Worm (Caenorhabditis elegans): ENCODE data around the gene Y22D7AL.3.

Gene Y22D7AL.3

DNA sequence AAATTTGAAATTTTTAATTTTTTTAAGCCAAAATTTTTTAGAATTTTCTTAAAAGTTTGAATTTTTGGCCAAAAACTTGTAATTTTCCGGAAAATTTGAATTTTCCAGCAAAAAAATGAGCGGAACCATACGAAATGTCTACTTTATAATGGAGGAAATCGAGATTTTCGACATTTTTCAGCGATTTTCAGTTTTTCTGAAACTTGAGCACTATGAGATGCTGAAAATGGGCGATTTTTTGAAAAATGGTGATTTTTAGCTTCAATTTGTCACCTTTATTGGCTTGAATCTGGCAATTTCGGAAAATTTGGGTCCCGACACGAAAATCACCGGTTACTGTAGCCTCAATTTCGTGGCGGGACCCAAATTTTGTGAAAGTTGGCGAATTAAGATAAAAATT lies 14.7 kb upstream of the Y22D7AL.3 start, which contains the start of gene Y22D7AL.4:
Y22D7AL.4 (plus strand) TSS at position 109 of the 400 bp plus-strand sequence.
- TF ChIP-seq aly-2 (tag; optimal IDR thresholded peaks at IDR 0.05), result no peak
- no peak for TF ChIP-seq unc-55 (GFP tag; optimal IDR thresholded peaks at IDR 0.05)
- TF ChIP-seq blmp-1 (tag; optimal IDR thresholded peaks at IDR 0.05; ENCODE audit: insufficient read depth), result no peak
- no peak for TF ChIP-seq nhr-237 (tag; optimal IDR thresholded peaks at IDR 0.05)
- no peak for TF ChIP-seq ztf-4 (tag; optimal IDR thresholded peaks at IDR 0.05)
- no peak for TF ChIP-seq alr-1 (tag; optimal IDR thresholded peaks at IDR 0.05)
- no peak for TF ChIP-seq unc-62 (GFP tag; optimal IDR thresholded peaks at IDR 0.05)
- no peak for TF ChIP-seq lsy-2 (tag; optimal IDR thresholded peaks at IDR 0.05)
- TF ChIP-seq mdl-1 (tag; optimal IDR thresholded peaks at IDR 0.05), result no peak
- TF ChIP-seq gmeb-1 (tag; optimal IDR thresholded peaks at IDR 0.05), result no peak
- TF ChIP-seq ceh-16 (tag; optimal IDR thresholded peaks at IDR 0.05), result no peak
- TF ChIP-seq ZK546.5 (tag; optimal IDR thresholded peaks at IDR 0.05), result no peak
- no peak for TF ChIP-seq peb-1 (tag; optimal IDR thresholded peaks at IDR 0.05)
- TF ChIP-seq Y55F3AM.14 (GFP tag; optimal IDR thresholded peaks at IDR 0.05), result no peak
- TF ChIP-seq ztf-1 (GFP tag; conservative IDR thresholded peaks at IDR 0.05), result no peak
- no peak for TF ChIP-seq crh-2 (tag; optimal IDR thresholded peaks at IDR 0.05)
- no peak for TF ChIP-seq nhr-77 (tag; optimal IDR thresholded peaks at IDR 0.05)

DNA sequence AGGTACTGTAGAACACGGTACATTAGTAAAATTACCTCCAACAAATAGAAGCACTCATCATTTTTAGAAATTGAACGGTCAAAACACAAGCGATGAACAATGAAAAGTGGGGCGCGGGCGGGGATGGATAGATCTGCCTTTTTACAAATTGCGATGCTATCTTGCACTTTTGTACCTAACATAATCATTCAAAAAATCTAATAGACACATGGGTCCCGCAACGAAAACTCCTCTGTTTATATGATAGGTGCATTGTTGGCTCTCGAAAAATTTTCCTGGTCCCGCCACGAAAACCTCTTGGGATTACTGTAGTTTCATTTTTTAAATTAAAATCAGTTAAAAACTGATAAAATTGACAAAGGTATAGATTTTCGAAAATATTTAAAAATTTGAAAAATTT lies 7.0 kb upstream of the Y22D7AL.3 start, which contains the start of gene Y22D7AL.11:
Y22D7AL.11 (minus strand) TSS at position 101 of the 400 bp plus-strand sequence.
- TF ChIP-seq sma-3 (GFP tag; optimal IDR thresholded peaks at IDR 0.05) (no peak), lin-39 (tag; optimal IDR thresholded peaks at IDR 0.05) (no peak), nhr-25 (tag; optimal IDR thresholded peaks at IDR 0.05) (no peak), nhr-237 (tag; optimal IDR thresholded peaks at IDR 0.05) (no peak), sem-4 (tag; optimal IDR thresholded peaks at IDR 0.05) (no peak), gmeb-1 (tag; optimal IDR thresholded peaks at IDR 0.05) (no peak), Y55F3AM.14 (GFP tag; optimal IDR thresholded peaks at IDR 0.05) (no peak), mdl-1 (tag; optimal IDR thresholded peaks at IDR 0.05) (no peak), lsy-2 (tag; optimal IDR thresholded peaks at IDR 0.05) (no peak), ztf-4 (tag; optimal IDR thresholded peaks at IDR 0.05) (no peak), snpc-4 (tag; optimal IDR thresholded peaks at IDR 0.05) (no peak), ZK546.5 (tag; optimal IDR thresholded peaks at IDR 0.05) (no peak), egl-27 (tag; optimal IDR thresholded peaks at IDR 0.05) (no peak), nhr-21 (tag; optimal IDR thresholded peaks at IDR 0.05) (no peak), unc-55 (GFP tag; optimal IDR thresholded peaks at IDR 0.05) (no peak)

- no peak for TF ChIP-seq sem-4 (tag; optimal IDR thresholded peaks at IDR 0.05)
- TF ChIP-seq alr-1 (tag; optimal IDR thresholded peaks at IDR 0.05), result no peak
- no peak for TF ChIP-seq nhr-23 (tag; optimal IDR thresholded peaks at IDR 0.05)
- no peak for TF ChIP-seq crh-2 (tag; optimal IDR thresholded peaks at IDR 0.05)
- no peak for TF ChIP-seq aly-2 (tag; optimal IDR thresholded peaks at IDR 0.05)
- TF ChIP-seq lin-39 (tag; optimal IDR thresholded peaks at IDR 0.05), result no peak
- no peak for TF ChIP-seq ceh-16 (tag; optimal IDR thresholded peaks at IDR 0.05)
- no peak for TF ChIP-seq unc-55 (GFP tag; optimal IDR thresholded peaks at IDR 0.05)
- TF ChIP-seq R02D3.7 (tag; optimal IDR thresholded peaks at IDR 0.05), result no peak
- no peak for TF ChIP-seq nhr-237 (tag; optimal IDR thresholded peaks at IDR 0.05)
- no peak for TF ChIP-seq nhr-129 (tag; optimal IDR thresholded peaks at IDR 0.05)
- no peak for TF ChIP-seq nhr-77 (tag; optimal IDR thresholded peaks at IDR 0.05)
- no peak for TF ChIP-seq elt-3 (tag; optimal IDR thresholded peaks at IDR 0.05)
Measured at ce11 chrIII:1638345-1638744, 2.9 kb upstream of the Y22D7AL.3 start.

DNA sequence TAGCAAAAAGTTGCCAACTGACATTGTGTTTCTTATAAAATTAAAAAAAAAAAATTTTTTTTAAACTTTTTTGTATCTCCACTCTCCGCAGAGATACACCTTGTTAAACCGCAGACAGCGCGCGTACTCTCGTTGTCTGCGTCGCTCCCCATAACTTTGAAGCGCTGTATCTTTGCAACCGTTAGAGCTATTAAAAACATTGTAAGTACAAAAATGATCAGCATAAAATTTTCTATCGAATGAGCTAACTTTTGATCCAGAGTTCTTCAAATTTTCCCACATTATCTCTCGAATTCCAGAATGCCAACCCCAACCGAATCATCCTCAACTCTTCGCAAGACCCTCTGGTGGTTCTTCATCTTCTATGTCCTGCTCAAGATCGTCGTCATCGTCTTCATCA lies 10.9 kb downstream of the Y22D7AL.3 start, which contains the start of gene Y22D7AL.1:
Y22D7AL.1 (plus strand) TSS at position 301 of the 400 bp plus-strand sequence.
- TF ChIP-seq skn-1 (tag; optimal IDR thresholded peaks at IDR 0.05) (no peak), mdl-1 (tag; optimal IDR thresholded peaks at IDR 0.05) (no peak), peb-1 (tag; optimal IDR thresholded peaks at IDR 0.05) (no peak), aly-2 (tag; optimal IDR thresholded peaks at IDR 0.05) (no peak), nhr-21 (tag; optimal IDR thresholded peaks at IDR 0.05) (no peak), R02D3.7 (tag; optimal IDR thresholded peaks at IDR 0.05) (no peak), sma-3 (GFP tag; optimal IDR thresholded peaks at IDR 0.05) (no peak), alr-1 (tag; optimal IDR thresholded peaks at IDR 0.05) (no peak), unc-55 (GFP tag; optimal IDR thresholded peaks at IDR 0.05) (no peak), Y55F3AM.14 (GFP tag; optimal IDR thresholded peaks at IDR 0.05) (no peak), egl-27 (tag; optimal IDR thresholded peaks at IDR 0.05) (no peak), nhr-25 (tag; optimal IDR thresholded peaks at IDR 0.05) (no peak), elt-1 (tag; optimal IDR thresholded peaks at IDR 0.05) (no peak), ceh-16 (tag; optimal IDR thresholded peaks at IDR 0.05) (no peak), nhr-12 (tag; optimal IDR thresholded peaks at IDR 0.05) (no peak)

ce11 chrIII:1652925-1653324 lies 11.7 kb downstream of the Y22D7AL.3 start:
- TF ChIP-seq blmp-1 (tag; optimal IDR thresholded peaks at IDR 0.05; ENCODE audit: insufficient read depth) (no peak), skn-1 (tag; optimal IDR thresholded peaks at IDR 0.05) (no peak), alr-1 (tag; optimal IDR thresholded peaks at IDR 0.05) (no peak), F13H6.1 (tag; optimal IDR thresholded peaks at IDR 0.05) (no peak), Y55F3AM.14 (GFP tag; optimal IDR thresholded peaks at IDR 0.05) (no peak)
